Worm (Caenorhabditis elegans) whole organism, L4/young adult: ENCODE results near the gene far-4.

ENCODE experiments used
- W03F9.2 ChIP-seq: fragments of 150-350 bp; optimal IDR thresholded peaks from 2 replicates; lab custom pipeline; 2014; ENCODE audit warnings: missing biosample characterization, missing genetic modification characterization
- dao-5 ChIP-seq: sonication (generic microtip); optimal IDR thresholded peaks from 2 replicates; lab custom pipeline; 2016; ENCODE audit warnings: missing genotype, missing genetic modification characterization, moderate library complexity, missing compliant biosample characterization
- him-1 ChIP-seq: sonication (generic microtip); optimal IDR thresholded peaks from 2 replicates; lab custom pipeline; 2016; ENCODE audit warnings: missing genotype, missing genetic modification reagents, missing genetic modification characterization, missing compliant biosample characterization

- TF ChIP-seq him-1 (no peak), dao-5 (tag; lab: Kevin White, UChicago) (no peak), W03F9.2 (no peak)
Observed at ce11 chrV:13043832-13044521, 44.5 kb upstream of the far-4 start.
